Fruit fly (Drosophila melanogaster) S2 (cell line): ENCODE measurements around the gene btl.

Experiments used
- CG8478 ChIP-seq: fragments of >200 bp; optimal IDR thresholded peaks from 2 replicates; lab custom pipeline; 2018
- CTCF ChIP-seq, 2 experiments: fragments of >200 bp; optimal IDR thresholded peaks; 2 replicates each; lab custom pipeline; 2018

DNA sequence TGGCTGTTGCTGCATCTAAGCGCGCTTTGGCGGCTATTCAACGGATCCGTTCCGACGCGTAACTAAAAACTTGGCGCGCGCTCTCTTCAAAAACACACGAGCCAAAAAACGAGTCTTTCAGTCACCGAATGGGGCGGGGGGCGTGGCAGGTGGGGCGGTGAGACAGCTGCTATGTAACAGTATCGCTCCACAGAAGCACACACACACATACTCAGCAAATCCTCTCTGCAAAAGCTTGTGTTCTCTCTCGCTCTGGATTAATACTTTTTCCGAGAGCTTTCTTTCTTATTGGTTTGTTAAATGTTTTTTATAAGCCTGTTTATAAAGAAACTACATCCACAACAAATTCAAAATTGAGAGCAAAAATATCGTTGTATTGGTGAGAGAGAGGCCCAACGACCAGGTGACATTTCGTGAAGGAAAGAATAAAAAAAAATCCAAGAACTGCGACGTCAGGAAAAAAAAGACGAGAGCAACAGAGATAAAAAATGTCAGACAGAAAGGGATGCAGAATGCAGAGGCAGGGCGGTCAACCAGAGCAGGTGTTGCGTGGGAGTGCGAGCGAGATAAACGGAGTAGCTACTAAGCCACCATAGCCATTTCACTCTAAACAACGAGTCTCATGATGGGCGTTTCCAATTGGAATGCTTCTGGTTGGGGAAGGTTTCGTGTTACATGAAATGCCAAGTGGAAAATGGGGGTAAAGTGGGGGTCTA, 55.9 kb downstream of the btl start, which contains the start of gene Sox21b:
- TF ChIP-seq CTCF (optimal IDR thresholded peaks at IDR 0.05; lab: Kevin White, UChicago) = peak; percentile 55 to 57
- TF ChIP-seq CG8478 (lab: Kevin White, UChicago) = peak; percentile 59
